Worm (Caenorhabditis elegans) whole organism, L1 larva: Measurements from ENCODE around the gene ZK617.26.

Source experiments
- C04F5.9 ChIP-seq: sonication (generic microtip); optimal IDR thresholded peaks from 2 replicates; lab custom pipeline; 2016; ENCODE audit warnings: missing genetic modification characterization, missing compliant biosample characterization
- C34B4.2 ChIP-seq: sonication (generic microtip); optimal IDR thresholded peaks from 2 replicates; lab custom pipeline; 2017; ENCODE audit warnings: mild to moderate bottlenecking, missing genetic modification characterization, missing compliant biosample characterization
- F16B12.6 ChIP-seq: fragments of 150-350 bp; optimal IDR thresholded peaks from 2 replicates; lab custom pipeline; 2014; ENCODE audit warnings: missing biosample characterization, missing genetic modification characterization
- Y116A8C.19 ChIP-seq: sonication (generic microtip); optimal IDR thresholded peaks from 2 replicates; lab custom pipeline; 2016; ENCODE audit warnings: missing compliant biosample characterization, missing genetic modification characterization, borderline replicate concordance
- ama-1 ChIP-seq: fragments of 150-350 bp; optimal IDR thresholded peaks from 2 replicates; lab custom pipeline; 2014
- blmp-1 ChIP-seq: fragments of 150-350 bp; optimal IDR thresholded peaks from 2 replicates; lab custom pipeline; 2014; ENCODE audit warnings: missing biosample characterization, missing genetic modification characterization
- ceh-63 ChIP-seq: fragments of 200-800 bp; sonication (Bioruptor generic); optimal IDR thresholded peaks from 2 replicates; lab custom pipeline; 2018; ENCODE audit warnings: mild to moderate bottlenecking, missing genetic modification characterization, missing compliant biosample characterization
- ceh-8 ChIP-seq: fragments of 200-800 bp; sonication (Bioruptor generic); optimal IDR thresholded peaks from 2 replicates; lab custom pipeline; 2018; ENCODE audit warnings: mild to moderate bottlenecking, missing genetic modification characterization, moderate library complexity, missing compliant biosample characterization
- ceh-88 ChIP-seq: fragments of 200-800 bp; sonication (Bioruptor generic); IDR thresholded peaks from 2 replicates; pipeline ENCODE4 v1.3.6; 2022; ENCODE audit warnings: missing genetic modification characterization, missing compliant biosample characterization
- efl-1 ChIP-seq, 4 experiments: fragments of 150-350 bp; optimal IDR thresholded peaks in 3 of 4; peaks in 1 of 4; 1 replicate in 1 of 4; 2 replicates in 3 of 4; lab custom pipeline; 2014; ENCODE audit warnings: missing biosample characterization in 2 of 4, missing genetic modification characterization in 2 of 4, missing genetic modification reagents in 2 of 4
- efl-3 ChIP-seq: fragments of 200-800 bp; sonication (Bioruptor generic); optimal IDR thresholded peaks from 2 replicates; lab custom pipeline; 2018; ENCODE audit warnings: mild to moderate bottlenecking, missing genetic modification characterization, missing compliant biosample characterization
- egl-13 ChIP-seq: sonication (generic microtip); optimal IDR thresholded peaks from 2 replicates; lab custom pipeline; 2016; ENCODE audit warnings: missing genotype, missing genetic modification reagents, missing genetic modification characterization, missing compliant biosample characterization
- elt-2 ChIP-seq: sonication (generic microtip); optimal IDR thresholded peaks from 2 replicates; lab custom pipeline; 2016; ENCODE audit warnings: missing genetic modification characterization, mild to moderate bottlenecking, inconsistent platforms, missing compliant biosample characterization, missing genetic modification reagents
- elt-3 ChIP-seq, 6 experiments: fragments of 150-350 bp in 1 of 6; sonication (generic microtip); optimal IDR thresholded peaks; 2 replicates each; lab custom pipeline; 2017 to 2018; ENCODE audit warnings: missing biosample characterization in 6 of 6, missing genetic modification characterization in 6 of 6, inconsistent platforms in 1 of 6
- fkh-4 ChIP-seq: sonication (generic microtip); optimal IDR thresholded peaks from 2 replicates; lab custom pipeline; 2016; ENCODE audit warnings: missing compliant biosample characterization, missing genetic modification characterization, borderline replicate concordance
- fkh-8 ChIP-seq: sonication (generic microtip); optimal IDR thresholded peaks from 2 replicates; lab custom pipeline; 2016; ENCODE audit warnings: mild to moderate bottlenecking, missing genetic modification characterization, missing compliant biosample characterization
- hlh-4 ChIP-seq: sonication (generic microtip); optimal IDR thresholded peaks from 2 replicates; lab custom pipeline; 2016; ENCODE audit warnings: mild to moderate bottlenecking, missing genetic modification characterization, missing compliant biosample characterization
- hpl-2 ChIP-seq: fragments of 150-350 bp; optimal IDR thresholded peaks from 2 replicates; lab custom pipeline; 2014; ENCODE audit warnings: missing biosample characterization, missing genetic modification reagents, missing genetic modification characterization
- isw-1 ChIP-seq: fragments of 200-800 bp; sonication (Bioruptor generic); IDR thresholded peaks from 2 replicates; pipeline ENCODE4 v1.3.6; 2022; ENCODE audit warnings: missing genetic modification characterization, missing compliant biosample characterization
- jun-1 ChIP-seq: fragments of 150-350 bp; optimal IDR thresholded peaks from 2 replicates; lab custom pipeline; 2014; ENCODE audit warnings: missing biosample characterization, missing genetic modification reagents, missing genetic modification characterization
- lin-13 ChIP-seq: fragments of 150-350 bp; optimal IDR thresholded peaks from 2 replicates; lab custom pipeline; 2014; ENCODE audit warnings: missing biosample characterization, missing genetic modification reagents, missing genetic modification characterization
- lin-14 ChIP-seq: fragments of 200-800 bp; sonication (Bioruptor generic); optimal IDR thresholded peaks from 2 replicates; lab custom pipeline; 2018; ENCODE audit warnings: mild to moderate bottlenecking, missing genetic modification characterization, moderate library complexity, missing compliant biosample characterization
- lin-39 ChIP-seq: fragments of 150-350 bp; optimal IDR thresholded peaks from 2 replicates; lab custom pipeline; 2014; ENCODE audit warnings: missing biosample characterization, missing genetic modification reagents, missing genetic modification characterization
- lsy-2 ChIP-seq, 2 experiments: fragments of 150-350 bp; optimal IDR thresholded peaks; 2 replicates each; lab custom pipeline; 2014; ENCODE audit warnings: missing biosample characterization in 2 of 2, missing genetic modification characterization in 2 of 2
- mab-9 ChIP-seq: fragments of 200-800 bp; sonication (Bioruptor generic); IDR thresholded peaks from 2 replicates; pipeline ENCODE4 v1.3.6; 2022; ENCODE audit warnings: missing genetic modification reagents, missing genetic modification characterization, missing compliant biosample characterization
- mef-2 ChIP-seq: fragments of 150-350 bp; optimal IDR thresholded peaks from 2 replicates; lab custom pipeline; 2014; ENCODE audit warnings: missing biosample characterization, missing genetic modification characterization
- mep-1 ChIP-seq: fragments of 150-350 bp; optimal IDR thresholded peaks from 2 replicates; lab custom pipeline; 2014; ENCODE audit warnings: missing biosample characterization, missing genetic modification characterization
- nhr-11 ChIP-seq: fragments of 150-350 bp; optimal IDR thresholded peaks from 2 replicates; lab custom pipeline; 2014; ENCODE audit warnings: missing biosample characterization, missing genetic modification characterization
- nhr-12 ChIP-seq: sonication (generic microtip); optimal IDR thresholded peaks from 2 replicates; lab custom pipeline; 2017; ENCODE audit warnings: missing biosample characterization, missing genetic modification characterization
- nhr-19 ChIP-seq: fragments of 200-800 bp; sonication (Bioruptor generic); conservative IDR thresholded peaks from 2 replicates; pipeline ENCODE4 v1.3.6; 2022; ENCODE audit warnings: missing genetic modification characterization, missing compliant biosample characterization
- nhr-28 ChIP-seq: fragments of 150-350 bp; optimal IDR thresholded peaks from 2 replicates; lab custom pipeline; 2014; ENCODE audit warnings: missing biosample characterization, missing genetic modification characterization
- nhr-47 ChIP-seq: sonication (generic microtip); optimal IDR thresholded peaks from 2 replicates; lab custom pipeline; 2016; ENCODE audit warnings: mild to moderate bottlenecking, missing genetic modification characterization, moderate library complexity, missing compliant biosample characterization
- nhr-71 ChIP-seq: sonication (generic microtip); optimal IDR thresholded peaks from 2 replicates; lab custom pipeline; 2016; ENCODE audit warnings: mild to moderate bottlenecking, missing genetic modification characterization, moderate library complexity, missing compliant biosample characterization
- nhr-76 ChIP-seq: sonication (generic microtip); optimal IDR thresholded peaks from 2 replicates; lab custom pipeline; 2017; ENCODE audit warnings: missing biosample characterization, missing genetic modification characterization
- nhr-84 ChIP-seq: sonication (generic microtip); optimal IDR thresholded peaks from 2 replicates; lab custom pipeline; 2017; ENCODE audit warnings: missing biosample characterization, missing genetic modification characterization
- nhr-90 ChIP-seq: sonication (generic microtip); optimal IDR thresholded peaks from 2 replicates; lab custom pipeline; 2016; ENCODE audit warnings: mild to moderate bottlenecking, missing genetic modification characterization, missing compliant biosample characterization; ENCODE audit not compliant: poor library complexity
- pag-3 ChIP-seq: sonication (generic microtip); optimal IDR thresholded peaks from 2 replicates; lab custom pipeline; 2017; ENCODE audit warnings: missing genetic modification characterization, mild to moderate bottlenecking, missing compliant biosample characterization, antibody characterized with exemption, borderline replicate concordance; ENCODE audit not compliant: insufficient read depth
- pax-3 ChIP-seq: fragments of 200-800 bp; sonication (Bioruptor generic); optimal IDR thresholded peaks from 2 replicates; lab custom pipeline; 2018; ENCODE audit warnings: mild to moderate bottlenecking, missing genetic modification characterization, moderate library complexity, missing compliant biosample characterization
- pqm-1 ChIP-seq: sonication (generic microtip); optimal IDR thresholded peaks from 3 replicates; lab custom pipeline; 2017; ENCODE audit warnings: missing biosample characterization, missing genetic modification characterization
- rnt-1 ChIP-seq: sonication (generic microtip); optimal IDR thresholded peaks from 2 replicates; lab custom pipeline; 2016; ENCODE audit warnings: mild to moderate bottlenecking, missing genetic modification characterization, moderate library complexity, missing compliant biosample characterization
- snpc-4 ChIP-seq: fragments of 150-350 bp; optimal IDR thresholded peaks from 2 replicates; lab custom pipeline; 2014; ENCODE audit warnings: missing biosample characterization, missing genetic modification characterization
- snu-23 ChIP-seq: sonication (generic microtip); optimal IDR thresholded peaks from 2 replicates; lab custom pipeline; 2016; ENCODE audit warnings: missing genetic modification characterization, missing compliant biosample characterization
- sox-4 ChIP-seq: sonication (generic microtip); optimal IDR thresholded peaks from 2 replicates; lab custom pipeline; 2016; ENCODE audit warnings: missing genetic modification characterization, missing compliant biosample characterization
- sptf-1 ChIP-seq: fragments of 150-350 bp; optimal IDR thresholded peaks from 2 replicates; lab custom pipeline; 2014; ENCODE audit warnings: missing biosample characterization, missing genetic modification characterization
- sup-37 ChIP-seq: fragments of 200-800 bp; sonication (Bioruptor generic); optimal IDR thresholded peaks from 2 replicates; lab custom pipeline; 2018; ENCODE audit warnings: mild to moderate bottlenecking, missing genetic modification characterization, missing compliant biosample characterization
- tbx-2 ChIP-seq: sonication (generic microtip); optimal IDR thresholded peaks from 2 replicates; lab custom pipeline; 2016; ENCODE audit warnings: missing genetic modification characterization, missing compliant biosample characterization
- tlp-1 ChIP-seq: fragments of 150-350 bp; optimal IDR thresholded peaks from 2 replicates; lab custom pipeline; 2014; ENCODE audit warnings: missing biosample characterization, missing genetic modification characterization
- unc-30 ChIP-seq: sonication (generic microtip); optimal IDR thresholded peaks from 2 replicates; lab custom pipeline; 2017; ENCODE audit warnings: missing biosample characterization, missing genetic modification characterization
- unc-62 ChIP-seq: fragments of 150-350 bp; optimal IDR thresholded peaks from 2 replicates; lab custom pipeline; 2014; ENCODE audit warnings: missing biosample characterization, missing genetic modification reagents, missing genetic modification characterization
- unc-98 ChIP-seq: fragments of 200-800 bp; sonication (Bioruptor generic); IDR thresholded peaks from 2 replicates; pipeline ENCODE4 v1.3.6; 2022; ENCODE audit warnings: missing genetic modification characterization, missing compliant biosample characterization
- vab-15 ChIP-seq: sonication (generic microtip); optimal IDR thresholded peaks from 2 replicates; lab custom pipeline; 2017; ENCODE audit warnings: missing genotype, mild to moderate bottlenecking, missing genetic modification characterization, missing compliant biosample characterization
- zip-4 ChIP-seq: fragments of 200-800 bp; sonication (Bioruptor generic); optimal IDR thresholded peaks from 2 replicates; lab custom pipeline; 2018; ENCODE audit warnings: mild to moderate bottlenecking, missing genetic modification characterization, moderate library complexity, missing compliant biosample characterization
- ztf-11 ChIP-seq, 2 experiments: sonication (generic microtip); optimal IDR thresholded peaks; 2 replicates each; lab custom pipeline; 2016 to 2017; ENCODE audit warnings: missing genetic modification characterization in 2 of 2, missing biosample characterization in 1 of 2, missing compliant biosample characterization in 1 of 2

The ZK617.26 gene

DNA sequence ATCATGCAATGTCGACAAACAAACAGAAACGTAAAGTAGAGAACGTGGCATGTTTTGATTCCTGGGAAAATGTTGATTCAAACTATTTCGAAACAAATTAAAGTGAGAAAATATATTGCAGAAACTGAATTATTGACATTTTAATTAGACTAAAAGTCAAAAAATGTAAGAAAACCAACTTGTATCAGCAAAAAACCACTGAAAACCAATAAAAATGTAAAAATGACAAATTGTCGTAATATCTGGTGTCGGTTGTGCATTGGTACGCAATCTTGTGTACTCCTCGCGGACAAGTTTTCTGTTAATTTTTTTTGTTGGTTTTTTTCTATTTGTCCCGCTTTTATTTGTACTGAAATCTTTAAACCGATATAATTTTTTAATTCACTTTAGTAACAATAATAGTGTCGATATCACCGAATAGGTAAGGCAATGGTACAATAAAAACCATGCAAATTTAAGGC is 19.0 kb upstream of the ZK617.26 start, which contains the start of gene T12G3.11 (continued):
- TF ChIP-seq efl-1 (optimal IDR thresholded peaks at IDR 0.05; lab: Kevin White, UChicago) (peak; percentile 56 to 66), efl-1 (GFP tag; optimal IDR thresholded peaks at IDR 0.05 in 1 of 2; lab: Kevin White, UChicago) (peak; percentile 67 to 93), nhr-11 (tag; lab: Kevin White, UChicago) (no peak), ceh-8 (GFP tag; lab: Kevin White, UChicago) (no peak), sup-37 (GFP tag; lab: Kevin White, UChicago) (no peak), nhr-12 (tag; lab: Kevin White, UChicago) (no peak), elt-2 (tag; lab: Kevin White, UChicago) (no peak), C34B4.2 (tag; lab: Kevin White, UChicago) (no peak), vab-15 (tag; lab: Kevin White, UChicago) (no peak), blmp-1 (no peak), sptf-1 (tag; lab: Kevin White, UChicago) (no peak), fkh-8 (no peak), mab-9 (GFP tag; lab: Robert Waterston, UW) (no peak), nhr-71 (tag; lab: Kevin White, UChicago) (peak; percentile 62), tbx-2 (peak; percentile 49), lsy-2 (tag; optimal IDR thresholded peaks at IDR 0.05; lab: Kevin White, UChicago) (peak; percentile 70 to 76), nhr-90 (no peak), nhr-28 (tag; lab: Kevin White, UChicago) (no peak), unc-98 (GFP tag; lab: Robert Waterston, UW) (no peak), hpl-2 (GFP tag; lab: Kevin White, UChicago) (no peak), pqm-1 (no peak), isw-1 (no peak), zip-4 (GFP tag; lab: Kevin White, UChicago) (no peak), snpc-4 (tag; lab: Kevin White, UChicago) (no peak), ztf-11 (tag; optimal IDR thresholded peaks at IDR 0.05; lab: Kevin White, UChicago) (no peak), snu-23 (GFP tag; lab: Kevin White, UChicago) (peak; percentile 75), hlh-4 (tag; lab: Kevin White, UChicago) (no peak), rnt-1 (tag; lab: Kevin White, UChicago) (peak; percentile 38), Y116A8C.19 (no peak), fkh-4 (no peak), pag-3 (tag; lab: Kevin White, UChicago) (no peak), C04F5.9 (tag; lab: Kevin White, UChicago) (no peak), unc-30 (tag; lab: Kevin White, UChicago) (no peak), nhr-84 (tag; lab: Kevin White, UChicago) (no peak), ama-1 (lab: Kevin White, UChicago) (no peak), lin-39 (tag; lab: Kevin White, UChicago) (no peak), egl-13 (no peak), unc-62 (GFP tag; lab: Kevin White, UChicago) (no peak), lin-14 (GFP tag; lab: Kevin White, UChicago) (peak; percentile 48), nhr-19 (no peak; the same call in 1 of the 2 replicates), tlp-1 (no peak), pax-3 (tag; lab: Kevin White, UChicago) (no peak), jun-1 (tag; lab: Kevin White, UChicago) (no peak), sox-4 (no peak), efl-3 (GFP tag; lab: Kevin White, UChicago) (no peak), F16B12.6 (tag; lab: Kevin White, UChicago) (peak; percentile 86), lin-13 (GFP tag; lab: Kevin White, UChicago) (no peak), elt-3 (tag; optimal IDR thresholded peaks at IDR 0.05; lab: Kevin White, UChicago) (peak in 1 of 6 experiments; percentile 19), mef-2 (tag; lab: Kevin White, UChicago) (no peak), ceh-63 (GFP tag; lab: Kevin White, UChicago) (no peak), mep-1 (tag; lab: Kevin White, UChicago) (no peak), nhr-47 (tag; lab: Kevin White, UChicago) (peak; percentile 62), nhr-76 (tag; lab: Kevin White, UChicago) (no peak), ceh-88 (GFP tag; lab: Robert Waterston, UW) (no peak)
